Worm (Caenorhabditis elegans) whole organism, late embryonic: ENCODE data around the gene clec-48.

Experiments
- C08G9.2 ChIP-seq: sonication (generic microtip); optimal IDR thresholded peaks from 2 replicates; lab custom pipeline; 2016; ENCODE audit warnings: mild to moderate bottlenecking, missing genetic modification characterization, moderate library complexity, missing compliant biosample characterization
- C38D4.7 ChIP-seq: fragments of 200-800 bp; sonication (Bioruptor generic); optimal IDR thresholded peaks from 2 replicates; lab custom pipeline; 2018; ENCODE audit warnings: mild to moderate bottlenecking, missing genetic modification characterization, moderate library complexity, missing compliant biosample characterization
- F13H6.1 ChIP-seq: sonication (generic microtip); optimal IDR thresholded peaks from 2 replicates; lab custom pipeline; 2016; ENCODE audit warnings: missing genetic modification characterization, missing compliant biosample characterization
- K09A11.1 ChIP-seq: sonication (generic microtip); optimal IDR thresholded peaks from 2 replicates; lab custom pipeline; 2017; ENCODE audit warnings: antibody characterized with exemption, mild to moderate bottlenecking, missing genetic modification characterization, missing compliant biosample characterization; ENCODE audit not compliant: insufficient read depth
- ceh-18 ChIP-seq: sonication (generic microtip); optimal IDR thresholded peaks from 2 replicates; lab custom pipeline; 2016; ENCODE audit warnings: missing genetic modification characterization, missing compliant biosample characterization
- ceh-30 ChIP-seq: fragments of 150-350 bp; optimal IDR thresholded peaks from 2 replicates; lab custom pipeline; 2014; ENCODE audit warnings: missing biosample characterization, missing genetic modification characterization
- ceh-48 ChIP-seq: sonication (generic microtip); optimal IDR thresholded peaks from 2 replicates; lab custom pipeline; 2016; ENCODE audit warnings: missing genetic modification characterization, inconsistent platforms, missing compliant biosample characterization
- ceh-6 ChIP-seq: fragments of 200-800 bp; sonication (Bioruptor generic); optimal IDR thresholded peaks from 2 replicates; lab custom pipeline; 2018; ENCODE audit warnings: mild to moderate bottlenecking, missing genetic modification characterization, missing compliant biosample characterization
- ceh-9 ChIP-seq: sonication (generic microtip); optimal IDR thresholded peaks from 2 replicates; lab custom pipeline; 2016; ENCODE audit warnings: mild to moderate bottlenecking, missing genetic modification characterization, inconsistent platforms, missing compliant biosample characterization
- che-1 ChIP-seq: sonication (generic microtip); optimal IDR thresholded peaks from 2 replicates; lab custom pipeline; 2016; ENCODE audit warnings: mild to moderate bottlenecking, missing genetic modification characterization, missing compliant biosample characterization
- dve-1 ChIP-seq: sonication (generic microtip); optimal IDR thresholded peaks from 2 replicates; lab custom pipeline; 2017; ENCODE audit warnings: antibody characterized with exemption, mild to moderate bottlenecking, missing genetic modification characterization, missing compliant biosample characterization
- elt-4 ChIP-seq: sonication (generic microtip); optimal IDR thresholded peaks from 2 replicates; lab custom pipeline; 2016; ENCODE audit warnings: missing genetic modification characterization, missing compliant biosample characterization
- ets-4 ChIP-seq: sonication (generic microtip); optimal IDR thresholded peaks from 2 replicates; lab custom pipeline; 2016; ENCODE audit warnings: missing genetic modification characterization, missing compliant biosample characterization
- eyg-1 ChIP-seq: sonication (generic microtip); optimal IDR thresholded peaks from 2 replicates; lab custom pipeline; 2016; ENCODE audit warnings: missing genotype, missing genetic modification characterization, missing compliant biosample characterization
- fax-1 ChIP-seq: sonication (generic microtip); optimal IDR thresholded peaks from 2 replicates; lab custom pipeline; 2016; ENCODE audit warnings: missing genotype, missing genetic modification characterization, missing compliant biosample characterization
- fkh-10 ChIP-seq: fragments of 150-350 bp; optimal IDR thresholded peaks from 2 replicates; lab custom pipeline; 2014; ENCODE audit warnings: missing biosample characterization, missing genetic modification reagents, missing genetic modification characterization
- fkh-6 ChIP-seq: sonication (generic microtip); optimal IDR thresholded peaks from 2 replicates; lab custom pipeline; 2016; ENCODE audit warnings: missing genetic modification characterization, missing compliant biosample characterization
- gmeb-2 ChIP-seq: sonication (generic microtip); optimal IDR thresholded peaks from 2 replicates; lab custom pipeline; 2016; ENCODE audit warnings: missing genetic modification characterization, inconsistent platforms, missing compliant biosample characterization
- hlh-6 ChIP-seq: sonication (generic microtip); optimal IDR thresholded peaks from 2 replicates; lab custom pipeline; 2016; ENCODE audit warnings: missing genotype, missing genetic modification characterization, missing compliant biosample characterization
- lin-11 ChIP-seq: fragments of 200-800 bp; sonication (Bioruptor generic); optimal IDR thresholded peaks from 2 replicates; lab custom pipeline; 2018; ENCODE audit warnings: mild to moderate bottlenecking, missing genetic modification characterization, missing compliant biosample characterization
- madf-2 ChIP-seq: sonication (generic microtip); optimal IDR thresholded peaks from 2 replicates; lab custom pipeline; 2017; ENCODE audit warnings: missing genetic modification characterization, missing compliant biosample characterization
- nhr-232 ChIP-seq: sonication (generic microtip); optimal IDR thresholded peaks from 2 replicates; lab custom pipeline; 2016; ENCODE audit warnings: missing genetic modification characterization, missing compliant biosample characterization
- npax-4 ChIP-seq: sonication (generic microtip); optimal IDR thresholded peaks from 2 replicates; lab custom pipeline; 2016; ENCODE audit warnings: missing genetic modification characterization, missing compliant biosample characterization
- pax-1 ChIP-seq: fragments of 150-350 bp; optimal IDR thresholded peaks from 2 replicates; lab custom pipeline; 2014; ENCODE audit warnings: missing biosample characterization, missing genetic modification characterization
- pqm-1 ChIP-seq: sonication (generic microtip); optimal IDR thresholded peaks from 2 replicates; lab custom pipeline; 2016; ENCODE audit warnings: missing genetic modification characterization, missing compliant biosample characterization
- pros-1 ChIP-seq: fragments of 150-350 bp; optimal IDR thresholded peaks from 2 replicates; lab custom pipeline; 2014; ENCODE audit warnings: missing biosample characterization, missing genetic modification reagents, missing genetic modification characterization
- ref-2 ChIP-seq: sonication (generic microtip); optimal IDR thresholded peaks from 2 replicates; lab custom pipeline; 2016; ENCODE audit warnings: missing genetic modification characterization, missing compliant biosample characterization
- sox-2 ChIP-seq: fragments of 200-800 bp; sonication (Bioruptor generic); IDR thresholded peaks from 2 replicates; pipeline ENCODE4 v1.3.6; 2022; ENCODE audit warnings: missing genetic modification reagents, missing genetic modification characterization, missing compliant biosample characterization
- syd-9 ChIP-seq: sonication (generic microtip); optimal IDR thresholded peaks from 2 replicates; lab custom pipeline; 2016; ENCODE audit warnings: mild to moderate bottlenecking, missing genetic modification characterization, moderate library complexity, missing compliant biosample characterization
- tbx-7 ChIP-seq: sonication (generic microtip); optimal IDR thresholded peaks from 2 replicates; lab custom pipeline; 2016; ENCODE audit warnings: missing genotype, missing genetic modification characterization, missing compliant biosample characterization
- unc-3 ChIP-seq, 2 experiments: fragments of 200-800 bp in 1 of 2; sonication (Bioruptor generic) in 1 of 2; sonication (generic microtip) in 1 of 2; conservative IDR thresholded peaks in 1 of 2; optimal IDR thresholded peaks in 1 of 2; 2 replicates each; pipeline versions ENCODE4 v1.3.6 to Lab custom; 2016 to 2022; ENCODE audit warnings: missing compliant biosample characterization in 2 of 2, missing genetic modification characterization in 2 of 2, missing genetic modification reagents in 1 of 2
- unc-42 ChIP-seq: sonication (generic microtip); optimal IDR thresholded peaks from 2 replicates; lab custom pipeline; 2016; ENCODE audit warnings: missing genotype, missing genetic modification characterization, missing compliant biosample characterization
- unc-55 ChIP-seq: sonication (generic microtip); optimal IDR thresholded peaks from 2 replicates; lab custom pipeline; 2017; ENCODE audit warnings: missing biosample characterization, missing genetic modification reagents, missing genetic modification characterization
- unc-86 ChIP-seq: sonication (generic microtip); optimal IDR thresholded peaks from 2 replicates; lab custom pipeline; 2016; ENCODE audit warnings: missing genetic modification characterization, missing compliant biosample characterization
- zip-5 ChIP-seq: sonication (generic microtip); optimal IDR thresholded peaks from 2 replicates; lab custom pipeline; 2016; ENCODE audit warnings: missing genetic modification characterization, missing compliant biosample characterization

clec-48 gene

ce11 chrV:18188328-18188727 lies 30.5 kb downstream of the clec-48 start, which contains the start of gene clec-245:
clec-245 (minus strand) TSS chrV:18188428.
- TF ChIP-seq hlh-6 (no peak), ceh-9 (tag; lab: Kevin White, UChicago) (no peak), madf-2 (tag; lab: Kevin White, UChicago) (no peak), ceh-48 (tag; lab: Kevin White, UChicago) (no peak), eyg-1 (tag; lab: Kevin White, UChicago) (no peak), F13H6.1 (no peak), pax-1 (no peak), npax-4 (no peak), fax-1 (no peak)

- no peak for TF ChIP-seq fkh-10 (GFP tag; lab: Kevin White, UChicago)
- TF ChIP-seq ref-2 (tag; lab: Kevin White, UChicago): no peak
- TF ChIP-seq lin-11 (tag; lab: Kevin White, UChicago): no peak
- no peak for TF ChIP-seq hlh-6
- no peak for TF ChIP-seq dve-1 (tag; lab: Kevin White, UChicago)
Observed at ce11 chrV:18189181-18189580, 31.4 kb downstream of the clec-48 start, which contains the start of gene clec-246. clec-246 (plus strand) TSS chrV:18189481.

ce11 chrV:18191128-18191527 lies 33.3 kb downstream of the clec-48 start, which contains the start of gene clec-42:
clec-42 (plus strand) TSS chrV:18191412.
- TF ChIP-seq pqm-1: no peak
- TF ChIP-seq unc-86 (tag; lab: Kevin White, UChicago): no peak
- TF ChIP-seq elt-4: no peak
- no peak for TF ChIP-seq fkh-10 (GFP tag; lab: Kevin White, UChicago)
- no peak for TF ChIP-seq nhr-232
- no peak for TF ChIP-seq che-1 (tag; lab: Kevin White, UChicago)
- TF ChIP-seq ceh-6 (GFP tag; lab: Kevin White, UChicago): no peak
- no peak for TF ChIP-seq pros-1 (tag; lab: Kevin White, UChicago)
- no peak for TF ChIP-seq hlh-6
- no peak for TF ChIP-seq K09A11.1
- no peak for TF ChIP-seq unc-55 (GFP tag; lab: Kevin White, UChicago)
- no peak for TF ChIP-seq syd-9 (tag; lab: Kevin White, UChicago)
- TF ChIP-seq gmeb-2 (tag; lab: Kevin White, UChicago): no peak
- TF ChIP-seq F13H6.1: no peak
- TF ChIP-seq tbx-7 (tag; lab: Kevin White, UChicago): no peak
- TF ChIP-seq unc-3 (GFP tag; conservative IDR thresholded peaks at IDR 0.05; lab: Robert Waterston, UW): no peak
- no peak for TF ChIP-seq unc-3 (tag; optimal IDR thresholded peaks at IDR 0.05; lab: Kevin White, UChicago)
- TF ChIP-seq sox-2 (GFP tag; lab: Robert Waterston, UW): no peak
- no peak for TF ChIP-seq dve-1 (tag; lab: Kevin White, UChicago)
- TF ChIP-seq C08G9.2 (tag; lab: Kevin White, UChicago): no peak
- TF ChIP-seq C38D4.7 (GFP tag; lab: Kevin White, UChicago): no peak

- no peak for TF ChIP-seq unc-42 (tag; lab: Kevin White, UChicago)
Observed at ce11 chrV:18195006-18195405, 37.2 kb downstream of the clec-48 start, which contains the start of gene F16H6.3. F16H6.3 (plus strand) TSS chrV:18195306.

ce11 chrV:18198421-18198820 lies 40.6 kb downstream of the clec-48 start, which contains the start of gene F16H6.4:
F16H6.4 (plus strand) TSS chrV:18198721.
- TF ChIP-seq ceh-18 (tag; lab: Kevin White, UChicago) (no peak), ceh-30 (no peak), zip-5 (no peak), ets-4 (tag; lab: Kevin White, UChicago) (no peak), fkh-6 (tag; lab: Kevin White, UChicago) (no peak)
- TF ChIP-seq, all 69 proteins: peak for 0
